Fruit fly (Drosophila melanogaster) whole organism, embryonic: ENCODE measurements around the gene Lamtor4.

Experiments
- B-H2 ChIP-seq: fragments of 200-800 bp; sonication (Bioruptor generic); optimal IDR thresholded peaks from 2 replicates; lab custom pipeline; 2018; ENCODE audit warnings: missing biosample characterization, mild to moderate bottlenecking, missing genetic modification characterization
- CG10366 ChIP-seq: fragments of 200-800 bp; sonication (Bioruptor generic); IDR thresholded peaks from 2 replicates; pipeline ENCODE4 v1.3.6; 2022; ENCODE audit warnings: missing biosample characterization, missing genetic modification characterization
- CG10431 ChIP-seq: fragments of 200-800 bp; sonication (Bioruptor generic); optimal IDR thresholded peaks from 3 replicates; lab custom pipeline; 2018; ENCODE audit warnings: missing biosample characterization, mild to moderate bottlenecking, missing genetic modification characterization
- CG11695 ChIP-seq: fragments of 200-800 bp; sonication (Bioruptor generic); IDR thresholded peaks from 3 replicates; pipeline ENCODE4 v1.3.6; 2022; ENCODE audit warnings: missing biosample characterization, missing genetic modification characterization
- CG13123 ChIP-seq: fragments of 200-800 bp; sonication (Bioruptor generic); optimal IDR thresholded peaks from 2 replicates; lab custom pipeline; 2016; ENCODE audit warnings: missing biosample characterization, missing genetic modification characterization
- CG13287 ChIP-seq: fragments of 200-800 bp; sonication (Bioruptor generic); IDR thresholded peaks from 2 replicates; pipeline ENCODE4 v1.3.6; 2022; ENCODE audit warnings: missing biosample characterization, missing genetic modification characterization; ENCODE audit not compliant: partially characterized antibody
- CG14014 ChIP-seq: fragments of 200-800 bp; sonication (Bioruptor generic); IDR thresholded peaks from 2 replicates; pipeline ENCODE4 v1.3.6; 2022; ENCODE audit warnings: missing biosample characterization, missing genetic modification characterization
- CG14667 ChIP-seq: fragments of 200-800 bp; sonication (Bioruptor generic); IDR thresholded peaks from 2 replicates; pipeline ENCODE4 v1.3.6; 2022; ENCODE audit warnings: missing biosample characterization, missing genetic modification characterization
- CG14860 ChIP-seq: fragments of 200-800 bp; sonication (Bioruptor generic); IDR thresholded peaks from 3 replicates; pipeline ENCODE4 v1.3.6; 2022; ENCODE audit warnings: missing biosample characterization, missing genetic modification characterization; ENCODE audit not compliant: partially characterized antibody
- CG1647 ChIP-seq: fragments of 200-800 bp; sonication (Bioruptor generic); optimal IDR thresholded peaks from 3 replicates; lab custom pipeline; 2016; ENCODE audit warnings: missing biosample characterization, missing genetic modification characterization
- CG17186 ChIP-seq: fragments of 200-800 bp; sonication (Bioruptor generic); optimal IDR thresholded peaks from 3 replicates; lab custom pipeline; 2017; ENCODE audit warnings: missing biosample characterization, missing genetic modification reagents, missing genetic modification characterization
- CG18476 ChIP-seq: fragments of 200-800 bp; sonication (Bioruptor generic); optimal IDR thresholded peaks from 2 replicates; lab custom pipeline; 2016; ENCODE audit warnings: missing biosample characterization, mild to moderate bottlenecking, missing genetic modification characterization
- CG31388 ChIP-seq: fragments of 200-800 bp; sonication (Bioruptor generic); optimal IDR thresholded peaks from 2 replicates; lab custom pipeline; 2016; ENCODE audit warnings: missing biosample characterization, missing genetic modification characterization
- CG33213 ChIP-seq: fragments of 200-800 bp; sonication (Bioruptor generic); optimal IDR thresholded peaks from 3 replicates; lab custom pipeline; 2016; ENCODE audit warnings: missing biosample characterization, missing genetic modification characterization
- CG34224 ChIP-seq: fragments of 200-800 bp; sonication (Bioruptor generic); IDR thresholded peaks from 3 replicates; pipeline ENCODE4 v1.3.6; 2022; ENCODE audit warnings: missing biosample characterization, missing genetic modification characterization; ENCODE audit not compliant: partially characterized antibody
- CG3995 ChIP-seq: fragments of 200-800 bp; sonication (Bioruptor generic); optimal IDR thresholded peaks from 3 replicates; lab custom pipeline; 2016; ENCODE audit warnings: missing biosample characterization, missing genetic modification characterization
- CG4424 ChIP-seq: fragments of 200-800 bp; sonication (Bioruptor generic); optimal IDR thresholded peaks from 3 replicates; lab custom pipeline; 2016; ENCODE audit warnings: missing biosample characterization, missing genetic modification characterization
- CG4617 ChIP-seq: fragments of 200-800 bp; sonication (Bioruptor generic); optimal IDR thresholded peaks from 3 replicates; lab custom pipeline; 2016; ENCODE audit warnings: missing biosample characterization, missing genetic modification characterization, borderline replicate concordance
- CG6765 ChIP-seq: fragments of 200-800 bp; sonication (Bioruptor generic); optimal IDR thresholded peaks from 3 replicates; lab custom pipeline; 2017; ENCODE audit warnings: missing biosample characterization, mild to moderate bottlenecking, missing genetic modification characterization
- CG7271 ChIP-seq: fragments of 200-800 bp; sonication (Bioruptor generic); optimal IDR thresholded peaks from 2 replicates; lab custom pipeline; 2018; ENCODE audit warnings: missing biosample characterization, mild to moderate bottlenecking, missing genetic modification characterization, moderate library complexity
- CG8944 ChIP-seq: fragments of 200-800 bp; sonication (Bioruptor generic); optimal IDR thresholded peaks from 3 replicates; lab custom pipeline; 2016; ENCODE audit warnings: missing biosample characterization, missing genetic modification characterization
- HLH4C ChIP-seq: fragments of 200-800 bp; sonication (Bioruptor generic); IDR thresholded peaks from 3 replicates; pipeline ENCODE4 v1.3.6; 2022; ENCODE audit warnings: missing biosample characterization, missing genetic modification characterization; ENCODE audit not compliant: partially characterized antibody
- Lpt ChIP-seq: fragments of >200 bp; optimal IDR thresholded peaks from 2 replicates; lab custom pipeline; 2018; ENCODE audit warnings: missing biosample characterization, missing genetic modification characterization
- Med ChIP-seq: fragments of 200-800 bp; sonication (Bioruptor generic); peaks from one replicate; lab custom pipeline; 2016; ENCODE audit warnings: missing biosample characterization, missing genetic modification characterization, mild to moderate bottlenecking, inconsistent platforms, moderate library complexity
- Myb ChIP-seq: fragments of 200-800 bp; sonication (Bioruptor generic); optimal IDR thresholded peaks from 2 replicates; lab custom pipeline; 2016; ENCODE audit warnings: missing biosample characterization, missing genetic modification characterization
- NK7.1 ChIP-seq: fragments of 200-800 bp; sonication (Bioruptor generic); optimal IDR thresholded peaks from 3 replicates; lab custom pipeline; 2016; ENCODE audit warnings: missing biosample characterization, missing genetic modification characterization
- Pdp1 ChIP-seq, 2 experiments: fragments of 200-800 bp; sonication (Bioruptor generic); optimal IDR thresholded peaks; 3 replicates each; lab custom pipeline; 2016; ENCODE audit warnings: missing biosample characterization in 2 of 2, missing genetic modification characterization in 2 of 2, mild to moderate bottlenecking in 1 of 2, moderate library complexity in 1 of 2
- Scr ChIP-seq: fragments of 200-800 bp; sonication (Bioruptor generic); IDR thresholded peaks from 2 replicates; pipeline ENCODE4 v1.3.6; 2022; ENCODE audit warnings: missing biosample characterization, missing genetic modification characterization; ENCODE audit not compliant: partially characterized antibody
- ap ChIP-seq: fragments of 200-800 bp; sonication (Bioruptor generic); IDR thresholded peaks from 2 replicates; pipeline ENCODE4 v1.3.6; 2022; ENCODE audit warnings: missing biosample characterization, missing genetic modification characterization
- ara ChIP-seq: fragments of 200-800 bp; sonication (Bioruptor generic); IDR thresholded peaks from 2 replicates; pipeline ENCODE4 v1.3.6; 2022; ENCODE audit warnings: missing biosample characterization, missing genetic modification characterization
- cato ChIP-seq: fragments of 200-800 bp; sonication (Bioruptor generic); optimal IDR thresholded peaks from 2 replicates; lab custom pipeline; 2016; ENCODE audit warnings: missing biosample characterization, missing genetic modification characterization, borderline replicate concordance
- chinmo ChIP-seq: fragments of 200-800 bp; sonication (Bioruptor generic); IDR thresholded peaks from 4 replicates; pipeline ENCODE4 v1.3.6; 2022; ENCODE audit warnings: missing biosample characterization, missing genetic modification characterization; ENCODE audit not compliant: partially characterized antibody
- dpn ChIP-seq, 2 experiments: fragments of 200-800 bp; sonication (Bioruptor generic); optimal IDR thresholded peaks; 3 replicates each; lab custom pipeline; 2016; ENCODE audit warnings: missing biosample characterization in 2 of 2, missing genetic modification characterization in 2 of 2
- jumu ChIP-seq: fragments of 200-800 bp; sonication (Bioruptor generic); optimal IDR thresholded peaks from 3 replicates; lab custom pipeline; 2016; ENCODE audit warnings: missing biosample characterization, missing genetic modification characterization
- knrl ChIP-seq: fragments of 200-800 bp; sonication (Bioruptor generic); IDR thresholded peaks from 3 replicates; pipeline ENCODE4 v1.3.6; 2022; ENCODE audit warnings: missing biosample characterization, missing genetic modification characterization; ENCODE audit not compliant: partially characterized antibody
- maf-S ChIP-seq: fragments of 200-800 bp; sonication (Bioruptor generic); optimal IDR thresholded peaks from 2 replicates; lab custom pipeline; 2016; ENCODE audit warnings: missing biosample characterization, missing genetic modification characterization
- phol ChIP-seq: fragments of 200-800 bp; sonication (Bioruptor generic); optimal IDR thresholded peaks from 3 replicates; lab custom pipeline; 2018; ENCODE audit warnings: missing biosample characterization, mild to moderate bottlenecking, missing genetic modification characterization, moderate library complexity
- pita ChIP-seq: fragments of 200-800 bp; sonication (Bioruptor generic); optimal IDR thresholded peaks from 2 replicates; lab custom pipeline; 2017; ENCODE audit warnings: missing biosample characterization, mild to moderate bottlenecking, missing genetic modification characterization
- pzg ChIP-seq: fragments of 200-800 bp; sonication (Bioruptor generic); optimal IDR thresholded peaks from 3 replicates; lab custom pipeline; 2018; ENCODE audit warnings: missing biosample characterization, mild to moderate bottlenecking, missing genetic modification characterization, moderate library complexity
- stwl ChIP-seq: fragments of 200-800 bp; sonication (Bioruptor generic); optimal IDR thresholded peaks from 3 replicates; lab custom pipeline; 2018; ENCODE audit warnings: missing biosample characterization, mild to moderate bottlenecking, missing genetic modification characterization, moderate library complexity
- sug ChIP-seq: fragments of 200-800 bp; optimal IDR thresholded peaks from 2 replicates; lab custom pipeline; 2019; ENCODE audit warnings: missing biosample characterization, mild to moderate bottlenecking, missing genetic modification characterization, moderate library complexity
- tgo ChIP-seq: fragments of 200-800 bp; sonication (Bioruptor generic); IDR thresholded peaks from 3 replicates; pipeline ENCODE4 v1.3.6; 2022; ENCODE audit warnings: missing biosample characterization, missing genetic modification characterization
- tio ChIP-seq: fragments of 200-800 bp; sonication (Bioruptor generic); optimal IDR thresholded peaks from 2 replicates; lab custom pipeline; 2017; ENCODE audit warnings: missing biosample characterization, missing genetic modification characterization, inconsistent platforms
- tna ChIP-seq: fragments of 200-800 bp; sonication (Bioruptor generic); IDR thresholded peaks from 2 replicates; pipeline ENCODE4 v1.3.6; 2022; ENCODE audit warnings: missing biosample characterization, missing genetic modification characterization; ENCODE audit not compliant: partially characterized antibody
- ttk ChIP-seq: fragments of 200-800 bp; sonication (Bioruptor generic); IDR thresholded peaks from 2 replicates; pipeline ENCODE4 v2.1.2; 2022; ENCODE audit warnings: missing biosample characterization, missing genetic modification characterization
- tup ChIP-seq: fragments of 200-800 bp; sonication (Bioruptor generic); optimal IDR thresholded peaks from 2 replicates; lab custom pipeline; 2016; ENCODE audit warnings: missing biosample characterization, mild to moderate bottlenecking, missing genetic modification characterization, moderate library complexity
- zen ChIP-seq: fragments of 200-800 bp; sonication (Bioruptor generic); optimal IDR thresholded peaks from 3 replicates; lab custom pipeline; 2018; ENCODE audit warnings: missing biosample characterization, mild to moderate bottlenecking, missing genetic modification characterization, moderate library complexity
- zf30C ChIP-seq: fragments of 200-800 bp; sonication (Bioruptor generic); optimal IDR thresholded peaks from 3 replicates; lab custom pipeline; 2018; ENCODE audit warnings: missing biosample characterization, mild to moderate bottlenecking, missing genetic modification characterization

The Lamtor4 gene

DNA sequence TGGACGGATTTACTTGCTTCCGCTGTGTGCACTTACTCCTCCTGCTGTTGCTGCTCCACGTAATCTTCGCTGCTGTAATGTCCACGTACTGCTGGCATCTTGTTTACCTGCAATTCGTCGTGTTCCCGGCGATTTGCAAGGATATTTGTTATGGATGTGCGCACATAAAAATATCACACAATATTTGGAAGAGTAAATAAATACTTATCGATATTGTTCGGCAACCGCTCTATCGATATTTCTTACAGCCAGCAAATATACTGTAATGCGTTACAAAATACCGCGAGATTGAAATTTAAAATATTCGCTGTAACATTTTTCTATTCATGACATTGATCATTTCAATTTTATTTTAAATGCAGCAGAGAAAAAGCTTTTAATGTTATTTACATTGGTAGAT lies 41.1 kb downstream of the Lamtor4 start, which contains the start of gene CG10866 (continued):
- TF ChIP-seq jumu (GFP tag; lab: Kevin White, UChicago) (no peak), tup (GFP tag; lab: Kevin White, UChicago) (no peak), CG14860 (GFP tag; lab: Robert Waterston, UW) (peak; percentile 66; the same call in 2 of the 3 replicates), pita (GFP tag; lab: Kevin White, UChicago) (no peak), phol (tag; lab: Kevin White, UChicago) (peak; percentile 8), CG17186 (GFP tag; lab: Kevin White, UChicago) (peak; percentile 44), tna (GFP tag; lab: Robert Waterston, UW) (peak; percentile 64), stwl (tag; lab: Kevin White, UChicago) (peak; percentile 87), CG3995 (peak; percentile 95), HLH4C (GFP tag; lab: Robert Waterston, UW) (peak; percentile 84), ttk (GFP tag; lab: Robert Waterston, UW) (no peak), knrl (peak; percentile 80), Myb (GFP tag; lab: Kevin White, UChicago) (peak; percentile 93), CG4424 (no peak), CG4617 (GFP tag; lab: Kevin White, UChicago) (peak; percentile 25), Scr (GFP tag; lab: Robert Waterston, UW) (peak; percentile 85), CG34224 (GFP tag; lab: Robert Waterston, UW) (peak; percentile 86), CG8944 (GFP tag; lab: Kevin White, UChicago) (no peak), CG13287 (peak; percentile 92), Pdp1 (GFP tag; optimal IDR thresholded peaks at IDR 0.05; lab: Kevin White, UChicago) (peak in 1 of 2 experiments; percentile 51), chinmo (GFP tag; lab: Robert Waterston, UW) (0 out of 4 replicates have a peak, but pooled peaks have one; percentile 44)

DNA sequence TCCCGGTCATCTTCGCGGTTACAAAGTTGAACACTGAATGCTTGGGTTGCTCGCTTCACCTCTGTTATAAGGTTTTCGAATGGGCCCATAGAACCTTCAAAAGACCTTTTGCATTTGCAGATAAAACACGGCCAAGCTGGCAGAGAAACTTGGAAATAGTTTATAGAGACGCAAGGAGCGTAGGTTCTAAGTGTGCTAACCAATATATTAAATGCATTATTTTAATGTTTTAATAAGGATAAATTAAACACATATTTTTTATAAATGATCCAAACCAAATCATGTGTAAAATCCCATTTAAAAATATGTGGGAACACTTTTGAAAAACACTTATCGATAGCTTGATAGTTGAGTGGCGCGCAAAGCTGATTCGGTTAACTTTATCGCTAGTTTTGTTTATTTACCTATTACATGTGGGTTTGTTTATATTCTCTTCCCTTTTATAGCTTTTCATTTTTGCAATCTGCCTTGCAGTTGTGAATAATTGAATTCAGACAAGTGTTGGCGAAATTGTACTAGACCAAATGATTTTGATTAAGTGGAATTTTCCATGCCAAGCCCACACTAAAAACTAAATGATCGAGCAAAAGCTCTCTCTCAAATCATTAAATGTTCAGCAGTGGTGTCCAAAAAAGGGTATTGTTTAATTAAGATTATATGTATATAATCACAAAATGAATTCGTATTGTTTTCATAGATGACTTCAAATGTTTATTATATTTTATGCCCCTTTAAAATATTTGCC lies 43.5 kb downstream of the Lamtor4 start, which contains the start of gene CG12766:
Gene CG12766, minus strand, starts transcription at position 51 of the 745 bp plus-strand sequence.
- no peak for TF ChIP-seq tio (GFP tag; lab: Kevin White, UChicago)
- TF ChIP-seq pzg (GFP tag; lab: Kevin White, UChicago), result peak; percentile 7
- TF ChIP-seq B-H2 (GFP tag; lab: Kevin White, UChicago), result no peak
- TF ChIP-seq pita (GFP tag; lab: Kevin White, UChicago), result no peak
- no peak for TF ChIP-seq dpn (GFP tag; optimal IDR thresholded peaks at IDR 0.05; lab: Kevin White, UChicago)
- no peak for TF ChIP-seq CG10431 (GFP tag; lab: Kevin White, UChicago)
- TF ChIP-seq CG33213, result no peak
- peak; percentile 28 for TF ChIP-seq sug (tag; lab: Kevin White, UChicago)
- TF ChIP-seq HLH4C (GFP tag; lab: Robert Waterston, UW), result peak; percentile 78
- no peak for TF ChIP-seq ap (GFP tag; lab: Robert Waterston, UW)
- no peak for TF ChIP-seq maf-S (GFP tag; lab: Kevin White, UChicago)
- peak; percentile 23; the same call in 1 of the 3 replicates for TF ChIP-seq tgo (GFP tag; lab: Robert Waterston, UW)
- no peak for TF ChIP-seq CG31388 (GFP tag; lab: Kevin White, UChicago)
- 0 out of 3 replicates have a peak, but pooled peaks have one; percentile 19 for TF ChIP-seq CG11695 (GFP tag; lab: Robert Waterston, UW)
- TF ChIP-seq zf30C, result no peak
- no peak for TF ChIP-seq NK7.1 (GFP tag; lab: Kevin White, UChicago)
- no peak for TF ChIP-seq cato (GFP tag; lab: Kevin White, UChicago)
- TF ChIP-seq CG7271 (tag; lab: Kevin White, UChicago), result no peak
- TF ChIP-seq ara (GFP tag; lab: Robert Waterston, UW), result no peak
- TF ChIP-seq Lpt (GFP tag; lab: Kevin White, UChicago), result no peak
- no peak for TF ChIP-seq zen (tag; lab: Kevin White, UChicago)
- TF ChIP-seq CG1647 (GFP tag; lab: Kevin White, UChicago), result no peak
- no peak for TF ChIP-seq CG14014 (GFP tag; lab: Robert Waterston, UW)
- TF ChIP-seq CG14667 (GFP tag; lab: Robert Waterston, UW), result no peak
- no peak for TF ChIP-seq CG13123 (GFP tag; lab: Kevin White, UChicago)
- TF ChIP-seq Med (GFP tag; lab: Kevin White, UChicago), result peak; percentile 22
- no peak for TF ChIP-seq CG18476 (GFP tag; lab: Kevin White, UChicago)
- TF ChIP-seq CG10366, result no peak
- no peak for TF ChIP-seq CG6765 (GFP tag; lab: Kevin White, UChicago)
